Worm (Caenorhabditis elegans) whole organism, L4/young adult: Measurements from ENCODE around the gene clec-139.

Experiments used
- W03F9.2 ChIP-seq: fragments of 150-350 bp; optimal IDR thresholded peaks from 2 replicates; lab custom pipeline; 2014; ENCODE audit warnings: missing biosample characterization, missing genetic modification characterization
- dao-5 ChIP-seq: sonication (generic microtip); optimal IDR thresholded peaks from 2 replicates; lab custom pipeline; 2016; ENCODE audit warnings: missing genotype, missing genetic modification characterization, moderate library complexity, missing compliant biosample characterization
- him-1 ChIP-seq: sonication (generic microtip); optimal IDR thresholded peaks from 2 replicates; lab custom pipeline; 2016; ENCODE audit warnings: missing genotype, missing genetic modification reagents, missing genetic modification characterization, missing compliant biosample characterization

DNA sequence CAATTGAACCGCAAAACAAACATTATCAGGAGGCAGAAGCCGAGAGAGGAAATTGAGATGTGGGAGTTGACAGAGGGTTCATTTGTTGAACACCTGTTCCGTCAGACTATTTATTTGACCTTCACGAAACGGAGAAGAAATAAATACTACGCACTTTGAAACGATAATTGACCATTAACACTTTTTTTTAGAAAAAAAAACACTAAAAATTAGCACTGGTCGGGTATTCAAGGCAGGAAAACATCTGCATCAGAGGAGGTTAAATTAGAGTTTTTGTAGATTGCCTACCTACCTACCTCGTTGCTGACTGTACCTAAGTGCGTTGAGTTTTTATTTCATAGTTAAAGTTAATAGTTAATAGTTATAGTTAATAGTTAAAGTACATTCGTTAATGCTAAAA is 28.5 kb upstream of the clec-139 start:
- TF ChIP-seq him-1 (tag; lab: Kevin White, UChicago) (no peak), W03F9.2 (tag; lab: Kevin White, UChicago) (no peak), dao-5 (tag; lab: Kevin White, UChicago) (no peak)
